Worm (Caenorhabditis elegans): ENCODE results near the gene Y116F11B.9.

Y116F11B.9 gene

ce11 chrV:19867883-19868282 lies at the start of gene Y116F11B.9:
Gene Y116F11B.9 (minus strand): TSS chrV:19867983.
- no peak for TF ChIP-seq dve-1 (tag; optimal IDR thresholded peaks at IDR 0.05)
- no peak for TF ChIP-seq hlh-15 (tag; optimal IDR thresholded peaks at IDR 0.05)
- TF ChIP-seq Y22D7AL.16 (tag; optimal IDR thresholded peaks at IDR 0.05), result no peak
- no peak for TF ChIP-seq hlh-6 (tag; optimal IDR thresholded peaks at IDR 0.05)
- TF ChIP-seq ceh-24 (tag; optimal IDR thresholded peaks at IDR 0.05), result no peak
- TF ChIP-seq npax-4 (tag; optimal IDR thresholded peaks at IDR 0.05), result no peak
- no peak for TF ChIP-seq gmeb-2 (tag; optimal IDR thresholded peaks at IDR 0.05)
- TF ChIP-seq C08G9.2 (tag; optimal IDR thresholded peaks at IDR 0.05), result no peak
- TF ChIP-seq eyg-1 (tag; optimal IDR thresholded peaks at IDR 0.05), result no peak
- no peak for TF ChIP-seq unc-3 (GFP tag; conservative IDR thresholded peaks at IDR 0.05)
- TF ChIP-seq unc-3 (tag; optimal IDR thresholded peaks at IDR 0.05), result no peak
- no peak for TF ChIP-seq elt-4 (tag; optimal IDR thresholded peaks at IDR 0.05)
- no peak for TF ChIP-seq lim-6 (tag; optimal IDR thresholded peaks at IDR 0.05)
- TF ChIP-seq dmd-4 (tag; optimal IDR thresholded peaks at IDR 0.05; ENCODE audit: borderline replicate concordance), result no peak
- no peak for TF ChIP-seq pha-4 (tag; optimal IDR thresholded peaks at IDR 0.05)
- no peak for TF ChIP-seq rnt-1 (tag; optimal IDR thresholded peaks at IDR 0.05)

- TF ChIP-seq zip-5 (tag; optimal IDR thresholded peaks at IDR 0.05) (no peak), ceh-34 (tag; optimal IDR thresholded peaks at IDR 0.05) (no peak), mec-3 (tag; optimal IDR thresholded peaks at IDR 0.05; ENCODE audit: borderline replicate concordance) (no peak), npax-4 (tag; optimal IDR thresholded peaks at IDR 0.05) (no peak), hlh-6 (tag; optimal IDR thresholded peaks at IDR 0.05) (no peak), elt-2 (tag; optimal IDR thresholded peaks at IDR 0.05) (no peak)
Measured at ce11 chrV:19915973-19916605, 48.3 kb upstream of the Y116F11B.9 start, which contains the start of the genes chk-2 and Y60A3A.19. Gene chk-2 (minus strand): TSS chrV:19916023. Gene Y60A3A.19 (plus strand): TSS chrV:19916555.

- TF ChIP-seq ceh-48 (tag; optimal IDR thresholded peaks at IDR 0.05), result peak; percentile 71
Measured at ce11 chrV:19909435-19909834, 41.7 kb upstream of the Y116F11B.9 start.

- TF ChIP-seq unc-3 (GFP tag; conservative IDR thresholded peaks at IDR 0.05) (no peak), unc-3 (tag; optimal IDR thresholded peaks at IDR 0.05) (no peak), T23F11.4 (GFP tag; optimal IDR thresholded peaks at IDR 0.05) (no peak), eyg-1 (tag; optimal IDR thresholded peaks at IDR 0.05) (no peak), pha-2 (tag; optimal IDR thresholded peaks at IDR 0.05) (no peak), hlh-30 (tag; optimal IDR thresholded peaks at IDR 0.05; ENCODE audit: insufficient read depth) (no peak), nfya-1 (tag; optimal IDR thresholded peaks at IDR 0.05) (no peak), pat-9 (tag; optimal IDR thresholded peaks at IDR 0.05) (no peak), pag-3 (tag; optimal IDR thresholded peaks at IDR 0.05; ENCODE audit: borderline replicate concordance) (no peak), ahr-1 (tag; optimal IDR thresholded peaks at IDR 0.05) (no peak), nhr-11 (tag; optimal IDR thresholded peaks at IDR 0.05) (no peak), hlh-13 (GFP tag; optimal IDR thresholded peaks at IDR 0.05) (no peak), npax-4 (tag; optimal IDR thresholded peaks at IDR 0.05) (no peak), fkh-10 (GFP tag; optimal IDR thresholded peaks at IDR 0.05) (no peak), hlh-6 (tag; optimal IDR thresholded peaks at IDR 0.05) (no peak), sox-4 (tag; optimal IDR thresholded peaks at IDR 0.05) (no peak), unc-42 (tag; optimal IDR thresholded peaks at IDR 0.05) (no peak), ceh-31 (tag; optimal IDR thresholded peaks at IDR 0.05) (no peak), ceh-45 (GFP tag; IDR thresholded peaks at IDR 0.05) (no peak)
Measured at ce11 chrV:19908854-19909253, 41.1 kb upstream of the Y116F11B.9 start.
